Fruit fly (Drosophila melanogaster) whole organism, pupa: Measurements from ENCODE around the gene fig.

ENCODE experiments used
- CG10348 ChIP-seq: fragments of 200-800 bp; sonication (Bioruptor generic); IDR thresholded peaks from 2 replicates; pipeline ENCODE4 v1.3.6; 2022; ENCODE audit warnings: missing biosample characterization, missing genetic modification characterization
- CG12605 ChIP-seq: fragments of 200-800 bp; sonication (Bioruptor generic); IDR thresholded peaks from 2 replicates; pipeline ENCODE4 v1.3.6; 2022; ENCODE audit warnings: missing biosample characterization, missing genetic modification characterization
- CG13204 ChIP-seq: fragments of 200-800 bp; sonication (Bioruptor generic); optimal IDR thresholded peaks from 2 replicates; lab custom pipeline; 2018; ENCODE audit warnings: missing biosample characterization, mild to moderate bottlenecking, missing genetic modification characterization, moderate library complexity
- CG14655 ChIP-seq: fragments of 200-800 bp; sonication (Bioruptor generic); optimal IDR thresholded peaks from 3 replicates; lab custom pipeline; 2017; ENCODE audit warnings: mild to moderate bottlenecking, missing biosample characterization, missing genetic modification reagents, missing genetic modification characterization
- CG15710 ChIP-seq: fragments of 200-800 bp; sonication (Bioruptor generic); optimal IDR thresholded peaks from 2 replicates; lab custom pipeline; 2018; ENCODE audit warnings: missing biosample characterization, mild to moderate bottlenecking, missing genetic modification characterization, moderate library complexity
- CG17806 ChIP-seq: fragments of 200-800 bp; sonication (Bioruptor generic); optimal IDR thresholded peaks from 2 replicates; lab custom pipeline; 2018; ENCODE audit warnings: missing biosample characterization, mild to moderate bottlenecking, missing genetic modification characterization, moderate library complexity
- CG32121 ChIP-seq: fragments of 200-800 bp; sonication (Bioruptor generic); IDR thresholded peaks from 2 replicates; pipeline ENCODE4 v1.3.6; 2022; ENCODE audit warnings: missing biosample characterization, missing genetic modification characterization
- CG34367 ChIP-seq: fragments of 200-800 bp; sonication (Bioruptor generic); optimal IDR thresholded peaks from 2 replicates; lab custom pipeline; 2018; ENCODE audit warnings: missing biosample characterization, mild to moderate bottlenecking, missing genetic modification characterization
- CG4496 ChIP-seq: fragments of 200-800 bp; sonication (Bioruptor generic); IDR thresholded peaks from 3 replicates; pipeline ENCODE4 v1.3.6; 2022; ENCODE audit warnings: missing biosample characterization, missing genetic modification characterization
- CG8159 ChIP-seq: fragments of 200-800 bp; sonication (Bioruptor generic); optimal IDR thresholded peaks from 3 replicates; lab custom pipeline; 2018; ENCODE audit warnings: missing biosample characterization, mild to moderate bottlenecking, missing genetic modification characterization, moderate library complexity
- CG8301 ChIP-seq: fragments of 200-800 bp; sonication (Bioruptor generic); optimal IDR thresholded peaks from 2 replicates; lab custom pipeline; 2018; ENCODE audit warnings: missing biosample characterization, mild to moderate bottlenecking, missing genetic modification characterization
- CG9948 ChIP-seq: fragments of 200-800 bp; sonication (Bioruptor generic); optimal IDR thresholded peaks from 2 replicates; lab custom pipeline; 2018; ENCODE audit warnings: missing biosample characterization, mild to moderate bottlenecking, missing genetic modification characterization, moderate library complexity
- D1 ChIP-seq: fragments of 200-800 bp; sonication (Bioruptor generic); optimal IDR thresholded peaks from 2 replicates; lab custom pipeline; 2018; ENCODE audit warnings: missing biosample characterization, mild to moderate bottlenecking, missing genetic modification characterization, moderate library complexity
- EcR ChIP-seq: fragments of 200-800 bp; sonication (Bioruptor generic); optimal IDR thresholded peaks from 3 replicates; lab custom pipeline; 2019; ENCODE audit warnings: missing biosample characterization, missing genetic modification characterization, mild to moderate bottlenecking, moderate library complexity, missing genetic modification reagents
- Ets98B ChIP-seq: fragments of 200-800 bp; sonication (Bioruptor generic); IDR thresholded peaks from 2 replicates; pipeline ENCODE4 v1.3.6; 2022; ENCODE audit warnings: missing biosample characterization, missing genetic modification characterization
- Pif1A ChIP-seq: fragments of 200-800 bp; sonication (Bioruptor generic); optimal IDR thresholded peaks from 3 replicates; lab custom pipeline; 2016; ENCODE audit warnings: missing biosample characterization, missing genetic modification characterization
- Pif1B ChIP-seq: fragments of 200-800 bp; sonication (Bioruptor generic); optimal IDR thresholded peaks from 3 replicates; lab custom pipeline; 2016; ENCODE audit warnings: missing biosample characterization, missing genetic modification characterization
- Snoo ChIP-seq: fragments of 200-800 bp; sonication (Bioruptor generic); optimal IDR thresholded peaks from 3 replicates; lab custom pipeline; 2017; ENCODE audit warnings: missing biosample characterization, mild to moderate bottlenecking, missing genetic modification characterization, inconsistent platforms
- fd96Ca ChIP-seq: fragments of 200-800 bp; sonication (Bioruptor generic); IDR thresholded peaks from 3 replicates; pipeline ENCODE4 v1.3.6; 2022; ENCODE audit warnings: missing biosample characterization, missing genetic modification characterization
- gl ChIP-seq: fragments of 200-800 bp; sonication (Bioruptor generic); optimal IDR thresholded peaks from 2 replicates; lab custom pipeline; 2018; ENCODE audit warnings: missing biosample characterization, mild to moderate bottlenecking, missing genetic modification characterization
- rn ChIP-seq: fragments of 200-800 bp; sonication (Bioruptor generic); IDR thresholded peaks from 2 replicates; pipeline ENCODE4 v1.3.6; 2022; ENCODE audit warnings: missing biosample characterization, missing genetic modification characterization

The fig gene

DNA sequence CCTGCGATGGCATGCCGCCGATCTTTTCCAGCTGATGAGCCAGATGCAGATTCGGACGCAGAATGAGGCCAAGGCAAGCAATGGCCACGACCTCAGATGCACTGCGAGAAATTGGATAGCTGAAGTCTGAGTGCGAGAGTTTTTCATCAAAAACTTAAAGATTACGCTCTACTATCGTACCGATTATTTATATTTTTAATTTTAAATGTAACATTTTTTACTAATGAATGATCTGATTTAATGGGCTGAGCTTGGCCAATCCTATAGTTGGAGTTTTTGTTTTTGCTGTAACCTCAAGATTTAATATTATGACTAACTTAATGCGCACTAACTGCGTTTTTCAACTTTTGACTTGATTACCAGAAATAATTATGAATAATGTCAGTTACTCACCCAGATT is 18.0 kb downstream of the fig start:
- peak; percentile 3 for TF ChIP-seq CG9948 (tag; lab: Kevin White, UChicago)
- TF ChIP-seq Pif1B (GFP tag; lab: Kevin White, UChicago) = peak; percentile 2
- no peak for TF ChIP-seq EcR (GFP tag; lab: Kevin White, UChicago)
- TF ChIP-seq CG8159 (tag; lab: Kevin White, UChicago) = peak; percentile 59
- TF ChIP-seq CG34367 (tag; lab: Kevin White, UChicago) = peak; percentile 12
- peak; percentile 12 for TF ChIP-seq CG17806
- TF ChIP-seq CG14655 (GFP tag; lab: Kevin White, UChicago) = peak; percentile 34
- peak; percentile 50 for TF ChIP-seq CG15710 (tag; lab: Kevin White, UChicago)
- no peak for TF ChIP-seq D1 (tag; lab: Kevin White, UChicago)
- TF ChIP-seq CG13204 (GFP tag; lab: Kevin White, UChicago) = no peak
- no peak for TF ChIP-seq gl (tag; lab: Kevin White, UChicago)
- TF ChIP-seq CG4496 = peak; percentile 29; the same call in 1 of the 3 replicates
- TF ChIP-seq Snoo (tag; lab: Kevin White, UChicago) = peak; percentile 71
- TF ChIP-seq CG12605 (GFP tag; lab: Robert Waterston, UW) = no peak
- TF ChIP-seq Ets98B (GFP tag; lab: Robert Waterston, UW) = no peak
- no peak for TF ChIP-seq CG10348 (GFP tag; lab: Robert Waterston, UW)
- TF ChIP-seq rn = no peak
- TF ChIP-seq CG8301 (tag; lab: Kevin White, UChicago) = peak; percentile 14
- 0 out of 3 replicates have a peak, but pooled peaks have one; percentile 31 for TF ChIP-seq fd96Ca (GFP tag; lab: Robert Waterston, UW)
- no peak for TF ChIP-seq CG32121 (GFP tag; lab: Robert Waterston, UW)
- peak; percentile 31 for TF ChIP-seq Pif1A

dm6 chr3R:29761569-29761968 is 18.7 kb downstream of the fig start:
- no peak for TF ChIP-seq Pif1B (GFP tag; lab: Kevin White, UChicago)
- no peak for TF ChIP-seq CG4496
- TF ChIP-seq CG15710 (tag; lab: Kevin White, UChicago) = peak; percentile 22
- TF ChIP-seq CG32121 (GFP tag; lab: Robert Waterston, UW) = no peak
- no peak for TF ChIP-seq CG13204 (GFP tag; lab: Kevin White, UChicago)
- no peak for TF ChIP-seq Pif1A
- no peak for TF ChIP-seq CG34367 (tag; lab: Kevin White, UChicago)
- TF ChIP-seq CG8159 (tag; lab: Kevin White, UChicago) = peak; percentile 35
- TF ChIP-seq, all 21 proteins: peak for 2

DNA sequence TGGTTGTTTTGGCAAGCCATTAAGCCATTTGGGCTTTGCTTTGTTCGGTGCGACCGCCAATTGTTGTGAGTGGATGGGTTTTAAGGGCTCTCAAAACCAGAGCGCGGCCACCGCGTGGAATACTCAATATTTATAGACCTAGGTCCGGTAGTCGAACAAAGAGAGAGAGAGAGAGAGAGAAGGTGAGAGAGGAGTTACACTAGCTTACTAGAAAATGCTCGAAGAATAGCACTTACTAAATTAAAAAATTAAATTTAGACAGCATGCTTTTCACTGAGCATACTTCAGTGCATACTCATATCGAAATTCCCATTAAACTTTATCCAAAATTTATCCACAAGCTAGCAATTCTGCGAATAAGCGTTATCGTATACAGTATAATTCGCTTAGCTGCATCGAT is 20.2 kb downstream of the fig start:
- TF ChIP-seq gl (tag; lab: Kevin White, UChicago) (no peak), CG34367 (tag; lab: Kevin White, UChicago) (peak; percentile 3), CG4496 (no peak), CG15710 (tag; lab: Kevin White, UChicago) (peak; percentile 20), CG8159 (tag; lab: Kevin White, UChicago) (peak; percentile 24)

DNA sequence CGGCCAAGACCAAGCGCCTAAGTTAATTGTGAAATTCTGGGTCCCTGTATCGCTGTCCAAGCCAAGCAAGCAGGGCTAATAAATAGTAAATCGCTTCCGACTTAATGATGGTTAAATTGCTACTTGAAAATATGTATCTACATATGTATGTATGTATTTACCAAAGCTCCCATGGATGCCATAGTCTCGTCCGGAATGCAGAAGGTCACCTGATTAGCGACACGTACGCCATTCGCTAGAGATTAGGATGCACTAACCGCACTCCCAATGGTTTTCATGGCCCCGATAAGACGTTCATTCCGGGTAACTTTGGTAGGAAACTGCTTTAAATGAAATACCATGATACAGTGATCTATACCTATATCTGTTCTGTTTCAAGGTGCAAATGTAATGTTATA is 21.5 kb downstream of the fig start:
- TF ChIP-seq CG15710 (tag; lab: Kevin White, UChicago) (no peak), CG17806 (no peak), CG10348 (GFP tag; lab: Robert Waterston, UW) (no peak), CG4496 (no peak), rn (no peak), EcR (GFP tag; lab: Kevin White, UChicago) (no peak), CG14655 (GFP tag; lab: Kevin White, UChicago) (no peak), CG9948 (tag; lab: Kevin White, UChicago) (no peak), D1 (tag; lab: Kevin White, UChicago) (no peak), gl (tag; lab: Kevin White, UChicago) (no peak), fd96Ca (GFP tag; lab: Robert Waterston, UW) (no peak), CG13204 (GFP tag; lab: Kevin White, UChicago) (no peak), CG12605 (GFP tag; lab: Robert Waterston, UW) (no peak), Ets98B (GFP tag; lab: Robert Waterston, UW) (no peak), CG32121 (GFP tag; lab: Robert Waterston, UW) (no peak), Snoo (tag; lab: Kevin White, UChicago) (no peak)

dm6 chr3R:29758129-29758733 is 22.0 kb downstream of the fig start:
- TF ChIP-seq CG17806 (peak; percentile 46), Snoo (tag; lab: Kevin White, UChicago) (peak; percentile 35), CG8301 (tag; lab: Kevin White, UChicago) (peak; percentile 61), CG9948 (tag; lab: Kevin White, UChicago) (peak; percentile 50), Pif1B (GFP tag; lab: Kevin White, UChicago) (peak; percentile 19), CG14655 (GFP tag; lab: Kevin White, UChicago) (peak; percentile 38), CG32121 (GFP tag; lab: Robert Waterston, UW) (peak; percentile 83), D1 (tag; lab: Kevin White, UChicago) (no peak), Ets98B (GFP tag; lab: Robert Waterston, UW) (peak; percentile 80), CG15710 (tag; lab: Kevin White, UChicago) (peak; percentile 24), CG13204 (GFP tag; lab: Kevin White, UChicago) (no peak), CG12605 (GFP tag; lab: Robert Waterston, UW) (peak; percentile 66), rn (peak; percentile 58), EcR (GFP tag; lab: Kevin White, UChicago) (no peak), gl (tag; lab: Kevin White, UChicago) (no peak), CG4496 (peak; percentile 84), CG10348 (GFP tag; lab: Robert Waterston, UW) (0 out of 2 replicates have a peak, but pooled peaks have one; percentile 41), fd96Ca (GFP tag; lab: Robert Waterston, UW) (peak; percentile 61; the same call in 2 of the 3 replicates), Pif1A (peak; percentile 60), CG8159 (tag; lab: Kevin White, UChicago) (peak; percentile 57), CG34367 (tag; lab: Kevin White, UChicago) (peak; percentile 18)
